Fruit fly (Drosophila melanogaster) whole organism, adult: ENCODE results near the gene CG12729.

ENCODE experiments used
- CG11617 ChIP-seq: fragments of 200-800 bp; sonication (Bioruptor generic); optimal IDR thresholded peaks from 2 replicates; lab custom pipeline; 2017; ENCODE audit warnings: mild to moderate bottlenecking, missing biosample characterization, missing genetic modification reagents, missing genetic modification characterization
- CG12768 ChIP-seq: fragments of 200-800 bp; sonication (Bioruptor generic); optimal IDR thresholded peaks from 2 replicates; lab custom pipeline; 2017; ENCODE audit warnings: missing biosample characterization, missing genetic modification characterization, mild to moderate bottlenecking, moderate library complexity, missing genetic modification reagents
- CG14711 ChIP-seq: fragments of 200-800 bp; sonication (Bioruptor generic); optimal IDR thresholded peaks from 2 replicates; lab custom pipeline; 2018; ENCODE audit warnings: missing biosample characterization, mild to moderate bottlenecking, missing genetic modification characterization, moderate library complexity
- CG33017 ChIP-seq: fragments of 200-800 bp; sonication (Bioruptor generic); optimal IDR thresholded peaks from 2 replicates; lab custom pipeline; 2018; ENCODE audit warnings: missing biosample characterization, mild to moderate bottlenecking, missing genetic modification characterization, moderate library complexity
- CG5204 ChIP-seq: fragments of 200-800 bp; sonication (Bioruptor generic); optimal IDR thresholded peaks from 2 replicates; lab custom pipeline; 2016; ENCODE audit warnings: missing biosample characterization, missing genetic modification characterization
- CG7045 ChIP-seq: fragments of 200-800 bp; sonication (Bioruptor generic); optimal IDR thresholded peaks from 2 replicates; lab custom pipeline; 2017; ENCODE audit warnings: missing biosample characterization, mild to moderate bottlenecking, missing genetic modification characterization
- CG7101 ChIP-seq: fragments of 200-800 bp; sonication (Bioruptor generic); optimal IDR thresholded peaks from 2 replicates; lab custom pipeline; 2018; ENCODE audit warnings: missing biosample characterization, mild to moderate bottlenecking, missing genetic modification characterization, moderate library complexity
- Mnt ChIP-seq: fragments of 200-800 bp; sonication (Bioruptor generic); optimal IDR thresholded peaks from 2 replicates; lab custom pipeline; 2016; ENCODE audit warnings: missing biosample characterization, mild to moderate bottlenecking, missing genetic modification characterization
- bab1 ChIP-seq: fragments of 200-800 bp; sonication (Bioruptor generic); optimal IDR thresholded peaks from 3 replicates; lab custom pipeline; 2019; ENCODE audit warnings: missing biosample characterization, mild to moderate bottlenecking, missing genetic modification characterization, moderate library complexity
- cnc ChIP-seq, 2 experiments: fragments of >200 bp; optimal IDR thresholded peaks; 2 replicates each; lab custom pipeline; 2017
- pad ChIP-seq: fragments of 200-800 bp; sonication (Bioruptor generic); optimal IDR thresholded peaks from 3 replicates; lab custom pipeline; 2017; ENCODE audit warnings: missing biosample characterization, missing genetic modification characterization, mild to moderate bottlenecking, moderate library complexity, missing genetic modification reagents
- tj ChIP-seq: fragments of 200-800 bp; sonication (Bioruptor generic); optimal IDR thresholded peaks from 3 replicates; lab custom pipeline; 2017; ENCODE audit warnings: missing biosample characterization, mild to moderate bottlenecking, missing genetic modification characterization, moderate library complexity
- toe ChIP-seq: fragments of 200-800 bp; sonication (Bioruptor generic); optimal IDR thresholded peaks from 2 replicates; lab custom pipeline; 2016; ENCODE audit warnings: missing biosample characterization, missing genetic modification characterization

dm6 chrX:5853461-5853860, 8.4 kb downstream of the CG12729 start, which contains the start of gene CG43136:
- no peak for TF ChIP-seq CG14711 (tag; lab: Kevin White, UChicago)
- TF ChIP-seq CG11617 = no peak
- TF ChIP-seq tj (GFP tag; lab: Kevin White, UChicago) = no peak
- no peak for TF ChIP-seq Mnt (GFP tag; lab: Kevin White, UChicago)
- TF ChIP-seq cnc (optimal IDR thresholded peaks at IDR 0.05; lab: Kevin White, UChicago) = no peak
- no peak for TF ChIP-seq CG5204 (GFP tag; lab: Kevin White, UChicago)
- TF ChIP-seq CG12768 (GFP tag; lab: Kevin White, UChicago) = no peak
- TF ChIP-seq pad (GFP tag; lab: Kevin White, UChicago) = no peak
- no peak for TF ChIP-seq CG33017 (tag; lab: Kevin White, UChicago)
- TF ChIP-seq toe (GFP tag; lab: Kevin White, UChicago) = no peak
- no peak for TF ChIP-seq bab1 (GFP tag; lab: Kevin White, UChicago)
- no peak for TF ChIP-seq CG7101 (tag; lab: Kevin White, UChicago)
- no peak for TF ChIP-seq CG7045
